Fruit fly (Drosophila melanogaster) whole organism, embryonic: ENCODE measurements around the gene CG12589.

Experiments used
- Blimp-1 ChIP-seq: fragments of 200-800 bp; sonication (Bioruptor generic); optimal IDR thresholded peaks from 3 replicates; lab custom pipeline; 2018; ENCODE audit warnings: missing biosample characterization, missing genetic modification characterization, mild to moderate bottlenecking, moderate library complexity, missing genetic modification reagents
- CG10274 ChIP-seq: fragments of 200-800 bp; sonication (Bioruptor generic); optimal IDR thresholded peaks from 3 replicates; lab custom pipeline; 2017; ENCODE audit warnings: missing biosample characterization, mild to moderate bottlenecking, missing genetic modification characterization
- CG11560 ChIP-seq: fragments of 200-800 bp; sonication (Bioruptor generic); IDR thresholded peaks from 3 replicates; pipeline ENCODE4 v1.3.6; 2022; ENCODE audit warnings: missing biosample characterization, missing genetic modification characterization
- CG14441 ChIP-seq: fragments of 200-800 bp; sonication (Bioruptor generic); IDR thresholded peaks from 2 replicates; pipeline ENCODE4 v1.3.6; 2022; ENCODE audit warnings: missing biosample characterization, missing genetic modification characterization
- CG14710 ChIP-seq: fragments of 200-800 bp; sonication (Bioruptor generic); optimal IDR thresholded peaks from 3 replicates; lab custom pipeline; 2019; ENCODE audit warnings: missing biosample characterization, mild to moderate bottlenecking, missing genetic modification characterization, moderate library complexity
- CG15479 ChIP-seq: fragments of 200-800 bp; sonication (Bioruptor generic); optimal IDR thresholded peaks from 3 replicates; lab custom pipeline; 2019; ENCODE audit warnings: missing biosample characterization, mild to moderate bottlenecking, missing genetic modification characterization, moderate library complexity
- CG7745 ChIP-seq: fragments of 200-800 bp; sonication (Bioruptor generic); optimal IDR thresholded peaks from 2 replicates; lab custom pipeline; 2018; ENCODE audit warnings: missing biosample characterization, mild to moderate bottlenecking, missing genetic modification characterization, moderate library complexity
- CG8089 ChIP-seq: fragments of 200-800 bp; sonication (Bioruptor generic); optimal IDR thresholded peaks from 3 replicates; lab custom pipeline; 2016; ENCODE audit warnings: missing biosample characterization, missing genetic modification characterization
- D19A ChIP-seq: fragments of 200-800 bp; optimal IDR thresholded peaks from 3 replicates; lab custom pipeline; 2019; ENCODE audit warnings: missing biosample characterization, mild to moderate bottlenecking, missing genetic modification characterization, moderate library complexity
- Doc3 ChIP-seq: fragments of 200-800 bp; sonication (Bioruptor generic); IDR thresholded peaks from 3 replicates; pipeline ENCODE4 v1.3.6; 2022; ENCODE audit warnings: missing biosample characterization, missing genetic modification characterization; ENCODE audit not compliant: partially characterized antibody
- Dref ChIP-seq: fragments of 200-800 bp; sonication (Bioruptor generic); IDR thresholded peaks from 2 replicates; pipeline ENCODE4 v1.3.6; 2022; ENCODE audit warnings: missing biosample characterization, missing genetic modification characterization
- Drgx ChIP-seq: fragments of 200-800 bp; sonication (Bioruptor generic); IDR thresholded peaks from 2 replicates; pipeline ENCODE4 v1.3.6; 2022; ENCODE audit warnings: missing biosample characterization, missing genetic modification characterization
- Elba2 ChIP-seq: fragments of 200-800 bp; sonication (Bioruptor generic); optimal IDR thresholded peaks from 3 replicates; lab custom pipeline; 2016; ENCODE audit warnings: missing biosample characterization, missing genetic modification characterization
- Ets65A ChIP-seq: fragments of 200-800 bp; sonication (Bioruptor generic); peaks from one replicate; lab custom pipeline; 2016; ENCODE audit warnings: missing biosample characterization, missing genetic modification characterization
- Hmx ChIP-seq: fragments of 200-800 bp; sonication (Bioruptor generic); optimal IDR thresholded peaks from 2 replicates; lab custom pipeline; 2016; ENCODE audit warnings: missing biosample characterization, missing genetic modification characterization
- Kr ChIP-seq: fragments of 200-800 bp; sonication (Bioruptor generic); optimal IDR thresholded peaks from 2 replicates; lab custom pipeline; 2017; ENCODE audit warnings: missing biosample characterization, mild to moderate bottlenecking, missing genetic modification characterization
- Med ChIP-seq: fragments of 200-800 bp; sonication (Bioruptor generic); peaks from one replicate; lab custom pipeline; 2016; ENCODE audit warnings: missing biosample characterization, missing genetic modification characterization, mild to moderate bottlenecking, inconsistent platforms, moderate library complexity
- Scr ChIP-seq: fragments of 200-800 bp; sonication (Bioruptor generic); IDR thresholded peaks from 2 replicates; pipeline ENCODE4 v1.3.6; 2022; ENCODE audit warnings: missing biosample characterization, missing genetic modification characterization; ENCODE audit not compliant: partially characterized antibody
- bsh ChIP-seq, 2 experiments: fragments of 200-800 bp; sonication (Bioruptor generic); optimal IDR thresholded peaks; 2 replicates each; lab custom pipeline; 2017 to 2018; ENCODE audit warnings: mild to moderate bottlenecking in 2 of 2, missing biosample characterization in 2 of 2, missing genetic modification characterization in 2 of 2, moderate library complexity in 1 of 2
- chif ChIP-seq, 2 experiments: fragments of 200-800 bp; sonication (Bioruptor generic); optimal IDR thresholded peaks; 3 replicates each; lab custom pipeline; 2016; ENCODE audit warnings: missing biosample characterization in 2 of 2, missing genetic modification characterization in 2 of 2
- corto ChIP-seq: fragments of 200-800 bp; sonication (Bioruptor generic); optimal IDR thresholded peaks from 2 replicates; lab custom pipeline; 2016; ENCODE audit warnings: missing biosample characterization, mild to moderate bottlenecking, missing genetic modification characterization, moderate library complexity
- croc ChIP-seq: fragments of 200-800 bp; sonication (Bioruptor generic); conservative IDR thresholded peaks from 3 replicates; pipeline ENCODE4 v1.3.6; 2022; ENCODE audit warnings: missing biosample characterization, missing genetic modification characterization
- crol ChIP-seq: fragments of 200-800 bp; sonication (Bioruptor generic); IDR thresholded peaks from 2 replicates; pipeline ENCODE4 v1.3.6; 2022; ENCODE audit warnings: missing biosample characterization, missing genetic modification characterization
- grau ChIP-seq: fragments of 200-800 bp; optimal IDR thresholded peaks from 3 replicates; lab custom pipeline; 2019; ENCODE audit warnings: missing biosample characterization, mild to moderate bottlenecking, missing genetic modification characterization, moderate library complexity
- gsb-n ChIP-seq: fragments of 200-800 bp; sonication (Bioruptor generic); optimal IDR thresholded peaks from 3 replicates; lab custom pipeline; 2018; ENCODE audit warnings: missing biosample characterization, mild to moderate bottlenecking, missing genetic modification characterization
- ind ChIP-seq: fragments of 200-800 bp; sonication (Bioruptor generic); optimal IDR thresholded peaks from 3 replicates; lab custom pipeline; 2016; ENCODE audit warnings: missing biosample characterization, missing genetic modification characterization
- jigr1 ChIP-seq: fragments of 200-800 bp; sonication (Bioruptor generic); IDR thresholded peaks from 3 replicates; pipeline ENCODE4 v1.3.6; 2022; ENCODE audit warnings: missing biosample characterization, missing genetic modification characterization
- kni ChIP-seq: fragments of 200-800 bp; sonication (Bioruptor generic); optimal IDR thresholded peaks from 3 replicates; lab custom pipeline; 2017; ENCODE audit warnings: mild to moderate bottlenecking, missing biosample characterization, missing genetic modification reagents, missing genetic modification characterization
- lbe ChIP-seq: fragments of 200-800 bp; sonication (Bioruptor generic); optimal IDR thresholded peaks from 2 replicates; lab custom pipeline; 2016; ENCODE audit warnings: missing biosample characterization, mild to moderate bottlenecking, missing genetic modification characterization
- nom ChIP-seq: fragments of 200-800 bp; sonication (Bioruptor generic); optimal IDR thresholded peaks from 2 replicates; lab custom pipeline; 2017; ENCODE audit warnings: missing biosample characterization, missing genetic modification characterization, mild to moderate bottlenecking, moderate library complexity, missing genetic modification reagents
- oc ChIP-seq: fragments of 200-800 bp; sonication (Bioruptor generic); optimal IDR thresholded peaks from 2 replicates; lab custom pipeline; 2018; ENCODE audit warnings: missing biosample characterization, mild to moderate bottlenecking, missing genetic modification characterization, moderate library complexity
- scrt ChIP-seq: fragments of 200-800 bp; sonication (Bioruptor generic); optimal IDR thresholded peaks from 2 replicates; lab custom pipeline; 2018; ENCODE audit warnings: missing biosample characterization, mild to moderate bottlenecking, missing genetic modification characterization, moderate library complexity
- sens-2 ChIP-seq: fragments of 200-800 bp; sonication (Bioruptor generic); IDR thresholded peaks from 2 replicates; pipeline ENCODE4 v1.3.6; 2022; ENCODE audit warnings: missing biosample characterization, missing genetic modification characterization
- stc ChIP-seq: fragments of 200-800 bp; sonication (Bioruptor generic); IDR thresholded peaks from 2 replicates; pipeline ENCODE4 v1.3.6; 2022; ENCODE audit warnings: missing biosample characterization, missing genetic modification characterization
- sug ChIP-seq: fragments of 200-800 bp; optimal IDR thresholded peaks from 2 replicates; lab custom pipeline; 2019; ENCODE audit warnings: missing biosample characterization, mild to moderate bottlenecking, missing genetic modification characterization, moderate library complexity
- tll ChIP-seq, 2 experiments: fragments of 200-800 bp in 1 of 2; fragments of >200 bp in 1 of 2; sonication (Bioruptor generic) in 1 of 2; optimal IDR thresholded peaks; 2 replicates each; lab custom pipeline; 2017 to 2019; ENCODE audit warnings: missing biosample characterization in 2 of 2, missing genetic modification characterization in 2 of 2, mild to moderate bottlenecking in 1 of 2, moderate library complexity in 1 of 2
- zen ChIP-seq: fragments of 200-800 bp; sonication (Bioruptor generic); optimal IDR thresholded peaks from 3 replicates; lab custom pipeline; 2018; ENCODE audit warnings: missing biosample characterization, mild to moderate bottlenecking, missing genetic modification characterization, moderate library complexity
- zfh2 ChIP-seq: fragments of 200-800 bp; sonication (Bioruptor generic); optimal IDR thresholded peaks from 2 replicates; lab custom pipeline; 2016; ENCODE audit warnings: missing biosample characterization, missing genetic modification characterization

Gene CG12589

DNA sequence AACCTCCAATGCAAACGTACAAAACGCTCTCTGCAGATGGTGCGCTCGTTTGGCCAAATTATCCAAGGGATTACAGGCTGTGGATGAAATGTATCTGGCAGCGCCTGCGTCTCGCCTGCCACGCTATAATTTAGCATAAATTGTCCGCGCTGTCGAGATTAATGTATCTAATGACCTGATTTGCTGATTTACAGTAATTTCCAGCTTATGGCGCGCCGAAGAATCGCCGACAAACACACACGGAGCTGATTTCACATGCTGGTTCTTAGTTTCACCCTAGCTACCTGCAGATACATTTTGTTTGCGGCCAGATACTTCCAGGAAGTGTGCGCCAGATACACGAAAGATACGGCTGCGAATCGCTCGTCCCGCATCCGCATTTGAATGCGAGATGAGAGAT, 44.5 kb downstream of the CG12589 start:
- TF ChIP-seq tll (GFP tag; optimal IDR thresholded peaks at IDR 0.05; lab: Kevin White, UChicago) = peak in 1 of 2 experiments; percentile 53
- peak; percentile 19 for TF ChIP-seq oc (tag; lab: Kevin White, UChicago)
- TF ChIP-seq crol = no peak
- TF ChIP-seq CG15479 (GFP tag; lab: Kevin White, UChicago) = peak; percentile 68
- peak; percentile 35 for TF ChIP-seq Ets65A (GFP tag; lab: Kevin White, UChicago)
- TF ChIP-seq sug (tag; lab: Kevin White, UChicago) = no peak
- peak; percentile 79 for TF ChIP-seq zen
- TF ChIP-seq scrt = no peak
- no peak for TF ChIP-seq croc

DNA sequence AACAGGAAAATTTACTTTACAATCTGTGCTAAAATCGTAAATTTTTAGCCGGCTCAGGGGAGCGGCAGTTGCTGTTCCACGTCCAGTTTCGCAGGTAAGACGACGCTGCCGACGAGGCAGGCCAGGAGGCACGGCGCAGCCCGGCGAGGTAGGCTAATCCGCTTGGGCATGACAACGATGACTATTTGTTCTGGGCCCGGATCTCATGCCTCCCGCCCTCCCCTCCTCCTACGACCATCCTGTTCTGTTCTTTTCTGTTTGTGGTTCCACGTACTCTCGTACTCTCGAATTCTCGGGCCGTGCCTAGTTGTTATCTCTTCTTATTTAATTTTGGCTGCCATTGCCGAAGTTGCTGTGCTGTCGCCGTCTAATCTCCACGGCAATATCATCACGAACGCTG, 48.5 kb downstream of the CG12589 start:
- TF ChIP-seq oc (tag; lab: Kevin White, UChicago) (peak; percentile 24), Doc3 (GFP tag; lab: Robert Waterston, UW) (no peak), Kr (GFP tag; lab: Kevin White, UChicago) (peak; percentile 39), Ets65A (GFP tag; lab: Kevin White, UChicago) (peak; percentile 58), tll (GFP tag; optimal IDR thresholded peaks at IDR 0.05; lab: Kevin White, UChicago) (peak in 1 of 2 experiments; percentile 65), crol (peak; percentile 80), CG7745 (peak; percentile 30), zen (peak; percentile 9), jigr1 (GFP tag; lab: Robert Waterston, UW) (no peak), CG15479 (GFP tag; lab: Kevin White, UChicago) (peak; percentile 47)

DNA sequence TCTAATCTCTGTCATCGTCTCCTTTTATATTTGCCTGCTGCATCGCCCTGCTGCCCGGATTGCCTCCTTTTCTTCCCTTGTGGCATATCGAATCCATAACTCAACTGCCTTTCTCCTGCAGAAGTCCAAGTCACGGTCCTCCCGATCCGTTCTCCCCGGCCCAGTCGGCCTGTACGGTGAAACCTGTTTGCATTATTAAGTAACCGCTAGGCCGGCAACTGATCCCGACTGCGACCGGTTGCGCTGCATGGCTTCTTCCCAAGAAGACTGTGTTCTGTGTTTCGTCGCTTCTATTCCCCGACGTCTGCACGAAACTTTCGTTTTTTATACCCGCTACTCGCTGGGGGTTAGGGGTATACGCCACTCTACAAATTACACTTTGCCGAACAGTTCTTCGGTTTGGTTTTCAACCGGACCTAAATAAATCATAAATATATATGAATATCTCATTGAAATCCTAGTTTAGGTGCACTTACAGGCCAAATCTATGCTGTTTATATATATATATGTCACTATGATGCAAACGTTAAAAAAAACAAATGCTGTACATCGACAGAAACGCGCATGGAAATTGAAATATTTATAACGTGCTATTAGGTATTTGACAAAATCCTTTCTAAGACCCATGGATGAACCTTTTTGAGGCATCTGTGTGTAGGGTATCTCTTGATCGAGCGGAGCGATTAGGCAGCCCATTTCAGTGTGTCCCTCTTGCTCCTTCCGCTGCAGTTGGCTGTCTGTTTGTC, 49.1 kb downstream of the CG12589 start:
- TF ChIP-seq stc (GFP tag; lab: Robert Waterston, UW) (no peak), Dref (GFP tag; lab: Robert Waterston, UW) (no peak), Med (GFP tag; lab: Kevin White, UChicago) (peak; percentile 15), nom (GFP tag; lab: Kevin White, UChicago) (peak; percentile 3), corto (GFP tag; lab: Kevin White, UChicago) (peak; percentile 2), CG10274 (peak; percentile 13), kni (GFP tag; lab: Kevin White, UChicago) (peak; percentile 25), Elba2 (GFP tag; lab: Kevin White, UChicago) (no peak), Scr (no peak), D19A (tag; lab: Kevin White, UChicago) (peak; percentile 0), CG14441 (GFP tag; lab: Robert Waterston, UW) (no peak), Drgx (GFP tag; lab: Robert Waterston, UW) (no peak), chif (GFP tag; optimal IDR thresholded peaks at IDR 0.05; lab: Kevin White, UChicago) (no peak), grau (tag; lab: Kevin White, UChicago) (peak; percentile 68), crol (peak; percentile 10; the same call in 1 of the 2 replicates), CG11560 (tag; lab: Robert Waterston, UW) (no peak), ind (GFP tag; lab: Kevin White, UChicago) (no peak), Blimp-1 (GFP tag; lab: Kevin White, UChicago) (peak; percentile 94), bsh (GFP tag; optimal IDR thresholded peaks at IDR 0.05; lab: Kevin White, UChicago) (peak in 1 of 2 experiments; percentile 79), gsb-n (peak; percentile 33), CG14710 (peak; percentile 20), CG8089 (GFP tag; lab: Kevin White, UChicago) (no peak), sens-2 (no peak), zfh2 (GFP tag; lab: Kevin White, UChicago) (no peak), lbe (GFP tag; lab: Kevin White, UChicago) (peak; percentile 23), Hmx (GFP tag; lab: Kevin White, UChicago) (no peak)
